Worm (Caenorhabditis elegans): ENCODE measurements around the gene srh-299.
"Not testable (repeated sequence)": the region's sequence is repeated elsewhere in the genome, so short reads cannot be mapped to it uniquely, and the experiment has no call there.

DNA sequence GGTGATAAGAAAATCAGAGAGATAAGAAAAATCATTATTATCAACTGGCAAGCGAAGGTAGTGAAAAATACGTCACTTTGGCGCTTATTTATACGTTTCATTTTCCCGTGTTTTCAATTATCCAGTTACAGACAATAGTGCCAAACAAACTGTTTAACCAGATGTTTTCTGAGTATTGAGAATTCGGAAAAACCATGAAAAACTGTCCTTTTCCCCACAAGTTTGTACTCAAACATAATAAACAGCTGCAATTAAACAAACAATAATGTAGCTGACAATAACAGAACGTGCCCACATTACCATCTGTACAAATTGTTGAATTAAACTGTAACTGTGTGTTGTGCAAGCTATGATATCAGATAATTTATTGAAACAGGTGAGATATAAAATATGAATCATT is 42.4 kb downstream of the srh-299 start, which contains the start of the genes F35E8.1 and F35E8.2:
- TF ChIP-seq him-1, W03F9.2 (tag; optimal IDR thresholded peaks at IDR 0.05): not testable (repeated sequence)
